Fruit fly (Drosophila melanogaster) whole organism, prepupa: Measurements from ENCODE around the gene CG6901.

Experiments
- Blimp-1 ChIP-seq: fragments of 200-800 bp; sonication (Bioruptor generic); optimal IDR thresholded peaks from 3 replicates; lab custom pipeline; 2017; ENCODE audit warnings: missing biosample characterization, missing genetic modification characterization, mild to moderate bottlenecking, moderate library complexity, missing genetic modification reagents
- CG10631 ChIP-seq: fragments of 200-800 bp; sonication (Bioruptor generic); optimal IDR thresholded peaks from 2 replicates; lab custom pipeline; 2016; ENCODE audit warnings: missing biosample characterization, missing genetic modification characterization
- CG10669 ChIP-seq: fragments of 200-800 bp; sonication (Bioruptor generic); optimal IDR thresholded peaks from 3 replicates; lab custom pipeline; 2018; ENCODE audit warnings: missing biosample characterization, mild to moderate bottlenecking, missing genetic modification characterization, moderate library complexity
- CG15336 ChIP-seq: fragments of 200-800 bp; sonication (Bioruptor generic); IDR thresholded peaks from 2 replicates; pipeline ENCODE4 v1.3.6; 2022; ENCODE audit warnings: missing biosample characterization, missing genetic modification characterization
- CG1621 ChIP-seq: fragments of 200-800 bp; sonication (Bioruptor generic); optimal IDR thresholded peaks from 3 replicates; lab custom pipeline; 2018; ENCODE audit warnings: missing biosample characterization, mild to moderate bottlenecking, missing genetic modification characterization
- CG16779 ChIP-seq: fragments of 200-800 bp; sonication (Bioruptor generic); optimal IDR thresholded peaks from 3 replicates; lab custom pipeline; 2017; ENCODE audit warnings: missing biosample characterization, mild to moderate bottlenecking, missing genetic modification characterization
- CG32006 ChIP-seq: fragments of 200-800 bp; sonication (Bioruptor generic); optimal IDR thresholded peaks from 3 replicates; lab custom pipeline; 2017; ENCODE audit warnings: missing biosample characterization, mild to moderate bottlenecking, missing genetic modification characterization
- CG6163 ChIP-seq: fragments of 200-800 bp; sonication (Bioruptor generic); IDR thresholded peaks from 3 replicates; pipeline ENCODE4 v1.3.6; 2022; ENCODE audit warnings: missing biosample characterization, missing genetic modification characterization
- CG6276 ChIP-seq: fragments of 200-800 bp; sonication (Bioruptor generic); optimal IDR thresholded peaks from 2 replicates; lab custom pipeline; 2017; ENCODE audit warnings: missing biosample characterization, mild to moderate bottlenecking, missing genetic modification characterization
- CG6808 ChIP-seq: fragments of 200-800 bp; sonication (Bioruptor generic); optimal IDR thresholded peaks from 3 replicates; lab custom pipeline; 2017; ENCODE audit warnings: missing biosample characterization, missing genetic modification characterization, mild to moderate bottlenecking, moderate library complexity, missing genetic modification reagents
- CG6854 ChIP-seq: fragments of 200-800 bp; sonication (Bioruptor generic); optimal IDR thresholded peaks from 2 replicates; lab custom pipeline; 2017; ENCODE audit warnings: missing biosample characterization, mild to moderate bottlenecking, missing genetic modification characterization
- CG7368 ChIP-seq: fragments of 200-800 bp; sonication (Bioruptor generic); optimal IDR thresholded peaks from 3 replicates; lab custom pipeline; 2016; ENCODE audit warnings: missing biosample characterization, missing genetic modification characterization
- CG8632 ChIP-seq: fragments of 200-800 bp; sonication (Bioruptor generic); optimal IDR thresholded peaks from 3 replicates; lab custom pipeline; 2016; ENCODE audit warnings: missing biosample characterization, missing genetic modification characterization
- CG9139 ChIP-seq: fragments of 200-800 bp; sonication (Bioruptor generic); optimal IDR thresholded peaks from 3 replicates; lab custom pipeline; 2017; ENCODE audit warnings: missing biosample characterization, mild to moderate bottlenecking, missing genetic modification characterization
- Eip78C ChIP-seq: fragments of 200-800 bp; sonication (Bioruptor generic); peaks from one replicate; lab custom pipeline; 2016; ENCODE audit warnings: missing biosample characterization, missing genetic modification characterization
- Ets96B ChIP-seq: fragments of 200-800 bp; optimal IDR thresholded peaks from 2 replicates; lab custom pipeline; 2019; ENCODE audit warnings: missing biosample characterization, mild to moderate bottlenecking, missing genetic modification characterization, moderate library complexity
- Hr4 ChIP-seq: fragments of 200-800 bp; sonication (Bioruptor generic); optimal IDR thresholded peaks from 3 replicates; lab custom pipeline; 2016; ENCODE audit warnings: missing biosample characterization, missing genetic modification characterization
- Lpt ChIP-seq: fragments of 200-800 bp; sonication (Bioruptor generic); optimal IDR thresholded peaks from 3 replicates; lab custom pipeline; 2016; ENCODE audit warnings: missing biosample characterization, missing genetic modification characterization
- Met ChIP-seq: fragments of 200-800 bp; sonication (Bioruptor generic); optimal IDR thresholded peaks from 3 replicates; lab custom pipeline; 2016; ENCODE audit warnings: missing biosample characterization, missing genetic modification characterization
- Smox ChIP-seq: fragments of 200-800 bp; sonication (Bioruptor generic); optimal IDR thresholded peaks from 3 replicates; lab custom pipeline; 2016; ENCODE audit warnings: missing biosample characterization, missing genetic modification characterization
- Sox102F ChIP-seq: fragments of 200-800 bp; sonication (Bioruptor generic); optimal IDR thresholded peaks from 2 replicates; lab custom pipeline; 2016; ENCODE audit warnings: missing biosample characterization, mild to moderate bottlenecking, missing genetic modification characterization
- Sox14 ChIP-seq: fragments of 200-800 bp; sonication (Bioruptor generic); optimal IDR thresholded peaks from 3 replicates; lab custom pipeline; 2016; ENCODE audit warnings: missing biosample characterization, missing genetic modification characterization
- achi ChIP-seq: fragments of 200-800 bp; sonication (Bioruptor generic); optimal IDR thresholded peaks from 3 replicates; lab custom pipeline; 2016; ENCODE audit warnings: missing biosample characterization, missing genetic modification characterization
- acj6 ChIP-seq: fragments of 200-800 bp; sonication (Bioruptor generic); optimal IDR thresholded peaks from 3 replicates; lab custom pipeline; 2016; ENCODE audit warnings: missing biosample characterization, missing genetic modification characterization
- dac ChIP-seq: fragments of 200-800 bp; sonication (Bioruptor generic); optimal IDR thresholded peaks from 2 replicates; lab custom pipeline; 2017; ENCODE audit warnings: missing biosample characterization, mild to moderate bottlenecking, missing genetic modification characterization
- dsx ChIP-seq: fragments of 200-800 bp; optimal IDR thresholded peaks from 3 replicates; lab custom pipeline; 2019; ENCODE audit warnings: missing biosample characterization, mild to moderate bottlenecking, missing genetic modification characterization, moderate library complexity; ENCODE audit not compliant: poor library complexity, severe bottlenecking
- eg ChIP-seq: fragments of 200-800 bp; sonication (Bioruptor generic); IDR thresholded peaks from 3 replicates; pipeline ENCODE4 v1.3.6; 2022; ENCODE audit warnings: missing biosample characterization, missing genetic modification characterization
- fd85E ChIP-seq: fragments of 200-800 bp; sonication (Bioruptor generic); optimal IDR thresholded peaks from 3 replicates; lab custom pipeline; 2016; ENCODE audit warnings: missing biosample characterization, missing genetic modification characterization
- fkh ChIP-seq: fragments of 200-800 bp; sonication (Bioruptor generic); optimal IDR thresholded peaks from 3 replicates; lab custom pipeline; 2017; ENCODE audit warnings: missing biosample characterization, mild to moderate bottlenecking, missing genetic modification characterization, moderate library complexity
- lz ChIP-seq: fragments of 200-800 bp; sonication (Bioruptor generic); optimal IDR thresholded peaks from 3 replicates; lab custom pipeline; 2016; ENCODE audit warnings: missing biosample characterization, missing genetic modification characterization
- net ChIP-seq: fragments of 200-800 bp; sonication (Bioruptor generic); optimal IDR thresholded peaks from 3 replicates; lab custom pipeline; 2016; ENCODE audit warnings: missing biosample characterization, missing genetic modification characterization
- spab ChIP-seq: fragments of 200-800 bp; sonication (Bioruptor generic); optimal IDR thresholded peaks from 2 replicates; lab custom pipeline; 2017; ENCODE audit warnings: missing biosample characterization, mild to moderate bottlenecking, missing genetic modification characterization, missing genetic modification reagents
- ss ChIP-seq, 2 experiments: fragments of 200-800 bp; sonication (Bioruptor generic); optimal IDR thresholded peaks; 2 replicates in 1 of 2; 3 replicates in 1 of 2; lab custom pipeline; 2017 to 2018; ENCODE audit warnings: mild to moderate bottlenecking in 2 of 2, missing biosample characterization in 2 of 2, missing genetic modification characterization in 2 of 2, moderate library complexity in 1 of 2

Gene CG6901

DNA sequence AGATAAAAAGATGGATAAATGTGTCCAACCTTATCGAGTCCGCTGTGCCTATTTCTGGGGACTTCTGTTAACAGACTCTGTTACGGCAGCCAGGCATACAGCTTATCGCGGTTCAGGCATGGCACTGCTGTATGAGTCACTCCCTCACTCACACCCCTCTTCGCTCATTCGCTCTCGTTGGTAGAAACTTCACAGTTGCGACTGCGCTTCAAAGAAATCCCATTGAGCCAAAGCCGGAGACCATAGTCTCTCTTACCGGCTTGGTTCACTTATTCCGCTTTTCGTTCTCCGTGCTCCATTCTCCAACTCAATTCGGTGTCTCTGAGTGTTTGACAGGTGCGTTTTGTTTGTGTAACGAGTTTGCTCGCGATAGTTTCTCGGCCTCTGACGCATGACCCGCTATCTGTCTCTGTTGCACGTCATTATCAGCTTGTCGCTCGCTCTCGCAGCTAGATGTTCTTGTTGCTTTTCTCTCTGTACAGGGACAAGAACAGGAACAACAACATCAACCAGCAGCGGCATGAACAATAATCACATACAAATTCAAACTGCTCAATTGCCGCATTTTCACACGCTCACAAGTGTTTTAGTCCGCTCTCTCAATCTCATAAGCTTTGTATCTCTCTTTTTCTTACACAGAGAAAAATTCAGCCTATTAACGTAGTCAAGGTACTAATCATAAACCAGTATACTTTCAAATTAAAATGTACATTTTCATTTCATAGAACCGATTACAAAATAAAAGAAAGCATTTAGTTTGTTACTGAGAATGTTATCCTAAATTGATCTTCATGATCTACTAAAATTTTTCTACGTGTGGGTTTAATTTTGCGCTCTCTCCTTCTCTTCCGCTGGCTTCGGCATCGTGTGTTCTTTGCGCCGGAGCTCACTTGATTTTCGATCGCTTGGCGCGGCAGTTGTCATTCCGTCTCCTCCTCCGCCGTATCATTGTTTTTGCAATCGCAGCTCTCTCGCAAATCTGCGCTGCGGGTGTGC is 42.9 kb upstream of the CG6901 start (continued):
- TF ChIP-seq CG1621 (tag; lab: Kevin White, UChicago) (peak; percentile 98), lz (GFP tag; lab: Kevin White, UChicago) (peak; percentile 99), Met (peak; percentile 100), CG8632 (peak; percentile 100), dac (GFP tag; lab: Kevin White, UChicago) (peak; percentile 92), net (GFP tag; lab: Kevin White, UChicago) (peak; percentile 100), Blimp-1 (GFP tag; lab: Kevin White, UChicago) (peak; percentile 97), CG6854 (GFP tag; lab: Kevin White, UChicago) (peak; percentile 98), CG16779 (tag; lab: Kevin White, UChicago) (peak; percentile 99), CG32006 (GFP tag; lab: Kevin White, UChicago) (peak; percentile 99), achi (GFP tag; lab: Kevin White, UChicago) (peak; percentile 99)

DNA sequence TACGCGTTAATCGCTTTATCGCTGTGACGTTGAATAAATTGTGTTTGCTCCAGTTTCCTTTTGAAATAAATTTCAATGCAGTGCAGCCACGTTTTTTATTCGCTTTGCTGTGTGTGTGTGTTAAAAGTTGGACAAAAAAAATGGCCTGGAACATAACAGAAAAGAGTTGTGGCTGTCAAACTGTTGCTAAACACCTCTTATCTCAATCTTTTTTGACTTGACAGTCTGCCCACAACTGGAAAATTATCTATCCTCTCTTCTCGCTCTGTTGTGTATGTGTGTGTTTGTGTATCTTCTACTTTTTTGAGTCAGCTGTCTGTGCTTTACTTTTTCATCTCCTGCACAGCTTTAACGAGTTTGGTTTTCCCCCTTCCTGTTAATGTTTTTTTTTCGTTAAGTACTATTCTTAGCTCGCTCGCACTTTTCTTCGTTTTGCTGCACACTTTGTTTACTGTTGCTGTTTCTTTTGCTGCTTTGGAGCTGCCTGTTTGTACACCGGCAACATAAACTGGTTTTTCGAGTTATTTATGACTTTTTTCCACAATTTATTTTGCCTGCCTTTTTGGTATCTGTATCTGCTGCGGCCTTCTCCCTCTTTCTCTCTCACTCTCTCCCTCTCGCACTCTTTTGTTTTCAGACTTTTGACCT is 42.1 kb upstream of the CG6901 start:
- TF ChIP-seq CG16779 (tag; lab: Kevin White, UChicago): peak; percentile 5
- peak; percentile 31 to 69 for TF ChIP-seq ss (GFP tag; optimal IDR thresholded peaks at IDR 0.05; lab: Kevin White, UChicago)
- peak; percentile 66 for TF ChIP-seq dsx (GFP tag; lab: Kevin White, UChicago)
- TF ChIP-seq spab (GFP tag; lab: Kevin White, UChicago): peak; percentile 24
- peak; percentile 8 for TF ChIP-seq Sox14
- TF ChIP-seq net (GFP tag; lab: Kevin White, UChicago): no peak
- peak; percentile 6 for TF ChIP-seq Ets96B (tag; lab: Kevin White, UChicago)
- no peak for TF ChIP-seq achi (GFP tag; lab: Kevin White, UChicago)
- no peak for TF ChIP-seq Smox (GFP tag; lab: Kevin White, UChicago)
- TF ChIP-seq CG15336 (GFP tag; lab: Robert Waterston, UW): no peak; the same call in 1 of the 2 replicates
- peak; percentile 12 for TF ChIP-seq fkh (GFP tag; lab: Kevin White, UChicago)
- TF ChIP-seq CG10631 (GFP tag; lab: Kevin White, UChicago): no peak
- peak; percentile 43 for TF ChIP-seq CG6854 (GFP tag; lab: Kevin White, UChicago)
- peak; percentile 18 for TF ChIP-seq Sox102F (GFP tag; lab: Kevin White, UChicago)
- peak; percentile 48 for TF ChIP-seq Lpt (GFP tag; lab: Kevin White, UChicago)
- TF ChIP-seq CG1621 (tag; lab: Kevin White, UChicago): peak; percentile 28
- peak; percentile 61; the same call in 1 of the 3 replicates for TF ChIP-seq eg (GFP tag; lab: Robert Waterston, UW)
- peak; percentile 40 for TF ChIP-seq CG6808 (GFP tag; lab: Kevin White, UChicago)
- no peak for TF ChIP-seq fd85E (GFP tag; lab: Kevin White, UChicago)
- no peak for TF ChIP-seq acj6
- TF ChIP-seq Hr4: no peak
- peak; percentile 10 for TF ChIP-seq CG9139 (GFP tag; lab: Kevin White, UChicago)
- TF ChIP-seq CG10669: peak; percentile 7
- peak; percentile 64; the same call in 1 of the 3 replicates for TF ChIP-seq CG6163 (GFP tag; lab: Robert Waterston, UW)
- peak; percentile 67 for TF ChIP-seq Eip78C (GFP tag; lab: Kevin White, UChicago)
- TF ChIP-seq CG6276: peak; percentile 1
- TF ChIP-seq CG32006 (GFP tag; lab: Kevin White, UChicago): no peak
- TF ChIP-seq CG7368 (GFP tag; lab: Kevin White, UChicago): peak; percentile 27
- TF ChIP-seq, all 60 proteins: peak for 19
